Fruit fly (Drosophila melanogaster): ENCODE results near the gene Gba1a.

Gene Gba1a

dm6 chr3R:23728086-23728485 is 27.7 kb downstream of the Gba1a start (continued):
- TF ChIP-seq Dref (GFP tag; IDR thresholded peaks at IDR 0.05) (no peak), CG18011 (GFP tag; optimal IDR thresholded peaks at IDR 0.05) (no peak), sob (GFP tag; IDR thresholded peaks at IDR 0.05) (0 out of 2 replicates have a peak, but pooled peaks have one; percentile 6), CG13287 (GFP tag; IDR thresholded peaks at IDR 0.05; ENCODE audit: partially characterized antibody) (peak; percentile 22; the same call in 1 of the 2 replicates)

- TF ChIP-seq CG3163 (GFP tag; optimal IDR thresholded peaks at IDR 0.05) (no peak), CG18619 (GFP tag; optimal IDR thresholded peaks at IDR 0.05) (peak; percentile 54), tup (GFP tag; optimal IDR thresholded peaks at IDR 0.05) (peak; percentile 40), Vsx1 (GFP tag; optimal IDR thresholded peaks at IDR 0.05) (peak; percentile 41), zf30C (GFP tag; optimal IDR thresholded peaks at IDR 0.05) (no peak), CG12104 (GFP tag; optimal IDR thresholded peaks at IDR 0.05) (no peak), Atf-2 (GFP tag; optimal IDR thresholded peaks at IDR 0.05) (no peak), sug (tag; optimal IDR thresholded peaks at IDR 0.05) (peak; percentile 64), gcm (GFP tag; optimal IDR thresholded peaks at IDR 0.05) (no peak), CG15269 (tag; optimal IDR thresholded peaks at IDR 0.05) (peak; percentile 27), CHES-1-like (GFP tag; optimal IDR thresholded peaks at IDR 0.05) (peak; percentile 18), CG6765 (GFP tag; optimal IDR thresholded peaks at IDR 0.05) (peak; percentile 69), unpg (GFP tag; optimal IDR thresholded peaks at IDR 0.05) (peak; percentile 40), CG14710 (tag; optimal IDR thresholded peaks at IDR 0.05) (no peak), CG9437 (GFP tag; optimal IDR thresholded peaks at IDR 0.05) (no peak), Hr39 (optimal IDR thresholded peaks at IDR 0.05) (no peak), phol (tag; optimal IDR thresholded peaks at IDR 0.05) (no peak), CG31365 (tag; optimal IDR thresholded peaks at IDR 0.05) (peak; percentile 37), Rfx (GFP tag; IDR thresholded peaks at IDR 0.05) (peak; percentile 48; the same call in 1 of the 2 replicates), Xrp1 (GFP tag; IDR thresholded peaks at IDR 0.05) (peak; percentile 53; the same call in 1 of the 2 replicates), YL-1 (GFP tag; optimal IDR thresholded peaks at IDR 0.05) (peak; percentile 23), bsh (GFP tag; optimal IDR thresholded peaks at IDR 0.05) (peak in 1 of 2 experiments; percentile 24), CG18262 (tag; optimal IDR thresholded peaks at IDR 0.05) (no peak), Asciz (GFP tag; optimal IDR thresholded peaks at IDR 0.05) (peak; percentile 45), HLHmδ (GFP tag; optimal IDR thresholded peaks at IDR 0.05) (peak; percentile 56), hkb (optimal IDR thresholded peaks at IDR 0.05) (no peak), hkb (GFP tag; IDR thresholded peaks at IDR 0.05) (peak; percentile 54; the same call in 1 of the 2 replicates), sqz (GFP tag; optimal IDR thresholded peaks at IDR 0.05) (peak; percentile 10), CG13123 (GFP tag; optimal IDR thresholded peaks at IDR 0.05) (no peak), CG11398 (GFP tag; optimal IDR thresholded peaks at IDR 0.05) (peak; percentile 29), tna (GFP tag; IDR thresholded peaks at IDR 0.05; ENCODE audit: partially characterized antibody) (no peak), CG11695 (GFP tag; IDR thresholded peaks at IDR 0.05) (0 out of 3 replicates have a peak, but pooled peaks have one; percentile 8), CG5245 (GFP tag; optimal IDR thresholded peaks at IDR 0.05) (no peak), CG13424 (tag; optimal IDR thresholded peaks at IDR 0.05) (no peak), CrebB (tag; optimal IDR thresholded peaks at IDR 0.05) (peak; percentile 66), CG17385 (GFP tag; optimal IDR thresholded peaks at IDR 0.05) (peak; percentile 45), insv (GFP tag; optimal IDR thresholded peaks at IDR 0.05) (peak in 1 of 2 experiments; percentile 27), scrt (GFP tag; optimal IDR thresholded peaks at IDR 0.05) (peak; percentile 46), Dek (tag; optimal IDR thresholded peaks at IDR 0.05) (peak; percentile 19), eyg (GFP tag; optimal IDR thresholded peaks at IDR 0.05) (peak; percentile 35), CG4854 (GFP tag; optimal IDR thresholded peaks at IDR 0.05) (peak; percentile 19), CG1233 (GFP tag; optimal IDR thresholded peaks at IDR 0.05) (peak; percentile 68), kah (GFP tag; optimal IDR thresholded peaks at IDR 0.05) (peak; percentile 24), Hr51 (GFP tag; optimal IDR thresholded peaks at IDR 0.05) (peak in 1 of 2 experiments; percentile 12)
These were observed 28.6 kb downstream of the Gba1a start for dm6 chr3R:23729066-23729465.
